Worm (Caenorhabditis elegans): ENCODE results near the gene immp-1.
A peak's percentile ranks its signal among the peaks of the same experiment; 100 is the strongest.

immp-1 gene

DNA sequence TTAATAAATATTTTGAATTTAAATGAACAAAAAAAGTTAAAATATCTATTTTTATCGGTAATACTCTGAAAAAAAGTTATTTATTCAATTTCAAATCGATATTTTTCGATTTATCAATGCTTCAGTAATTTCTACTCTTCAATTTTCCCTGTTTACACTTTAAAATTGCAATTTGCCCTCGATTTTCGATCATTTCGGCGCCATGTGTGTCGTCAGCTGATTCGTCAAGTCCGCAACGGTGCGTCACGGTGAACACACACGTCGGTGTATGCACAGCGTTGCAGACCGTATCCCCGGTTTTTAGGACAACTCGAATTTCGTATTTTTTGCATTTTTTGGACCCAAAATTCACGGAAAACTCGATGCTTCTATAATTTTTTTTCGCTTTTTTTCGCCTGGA lies 48.5 kb downstream of the immp-1 start, which contains the start of gene C18D11.3 (continued):
- TF ChIP-seq zag-1 (tag; optimal IDR thresholded peaks at IDR 0.05) (no peak), fos-1 (tag; optimal IDR thresholded peaks at IDR 0.05) (no peak), lsy-12 (tag; optimal IDR thresholded peaks at IDR 0.05) (peak; percentile 48), nhr-237 (tag; optimal IDR thresholded peaks at IDR 0.05) (no peak), R02D3.7 (tag; optimal IDR thresholded peaks at IDR 0.05) (no peak), snpc-4 (tag; optimal IDR thresholded peaks at IDR 0.05) (peak; percentile 89), nhr-11 (tag; optimal IDR thresholded peaks at IDR 0.05) (no peak), ceh-16 (tag; optimal IDR thresholded peaks at IDR 0.05) (no peak), ceh-82 (tag; optimal IDR thresholded peaks at IDR 0.05) (no peak), nfya-1 (tag; optimal IDR thresholded peaks at IDR 0.05; ENCODE audit: insufficient read depth) (peak; percentile 97), mdl-1 (tag; optimal IDR thresholded peaks at IDR 0.05) (no peak), lin-15B (tag; optimal IDR thresholded peaks at IDR 0.05) (peak; percentile 92), nhr-67 (tag; optimal IDR thresholded peaks at IDR 0.05) (no peak), ama-1 (optimal IDR thresholded peaks at IDR 0.05) (peak; percentile 1), elt-1 (tag; optimal IDR thresholded peaks at IDR 0.05) (peak; percentile 15), eor-1 (tag; optimal IDR thresholded peaks at IDR 0.05) (no peak), ztf-11 (tag; optimal IDR thresholded peaks at IDR 0.05) (no peak), lin-39 (tag; optimal IDR thresholded peaks at IDR 0.05) (peak; percentile 92), skn-1 (tag; optimal IDR thresholded peaks at IDR 0.05) (peak; percentile 66), sea-2 (GFP tag; optimal IDR thresholded peaks at IDR 0.05) (peak; percentile 49), unc-39 (tag; optimal IDR thresholded peaks at IDR 0.05) (no peak), elt-3 (tag; optimal IDR thresholded peaks at IDR 0.05) (no peak)

- TF ChIP-seq pqm-1 (tag; optimal IDR thresholded peaks at IDR 0.05) (no peak), mml-1 (tag; optimal IDR thresholded peaks at IDR 0.05) (no peak), nhr-23 (tag; optimal IDR thresholded peaks at IDR 0.05) (no peak), daf-12 (tag; optimal IDR thresholded peaks at IDR 0.05) (no peak), nhr-43 (tag; optimal IDR thresholded peaks at IDR 0.05; ENCODE audit: poor library complexity, severe bottlenecking) (no peak), lin-15B (tag; optimal IDR thresholded peaks at IDR 0.05) (no peak), nhr-77 (tag; optimal IDR thresholded peaks at IDR 0.05) (no peak), ama-1 (optimal IDR thresholded peaks at IDR 0.05) (no peak), nhr-67 (tag; optimal IDR thresholded peaks at IDR 0.05) (no peak), elt-1 (tag; optimal IDR thresholded peaks at IDR 0.05) (no peak), sea-2 (GFP tag; optimal IDR thresholded peaks at IDR 0.05) (no peak), egl-5 (tag; optimal IDR thresholded peaks at IDR 0.05) (no peak), ztf-4 (tag; optimal IDR thresholded peaks at IDR 0.05) (no peak), zag-1 (tag; optimal IDR thresholded peaks at IDR 0.05) (no peak), nfya-1 (tag; optimal IDR thresholded peaks at IDR 0.05; ENCODE audit: insufficient read depth) (no peak)
These were observed 49.3 kb downstream of the immp-1 start for ce11 chrIII:11824088-11824487.

- TF ChIP-seq elt-3 (tag; optimal IDR thresholded peaks at IDR 0.05): no peak
- TF ChIP-seq fos-1 (tag; optimal IDR thresholded peaks at IDR 0.05): no peak
- TF ChIP-seq nhr-67 (tag; optimal IDR thresholded peaks at IDR 0.05): no peak
- no peak for TF ChIP-seq pha-4 (tag; optimal IDR thresholded peaks at IDR 0.05)
These were observed 49.8 kb downstream of the immp-1 start for ce11 chrIII:11824580-11824979.

ce11 chrIII:11825654-11826053 lies 50.9 kb downstream of the immp-1 start:
- TF ChIP-seq lin-15B (tag; optimal IDR thresholded peaks at IDR 0.05) (peak; percentile 86), fkh-2 (tag; optimal IDR thresholded peaks at IDR 0.05) (no peak), ztf-11 (tag; optimal IDR thresholded peaks at IDR 0.05) (no peak), snpc-4 (tag; optimal IDR thresholded peaks at IDR 0.05) (peak; percentile 85), nfya-1 (tag; optimal IDR thresholded peaks at IDR 0.05; ENCODE audit: insufficient read depth) (peak; percentile 91), pha-4 (tag; optimal IDR thresholded peaks at IDR 0.05) (peak; percentile 78), elt-2 (tag; optimal IDR thresholded peaks at IDR 0.05) (peak; percentile 48), egl-5 (tag; optimal IDR thresholded peaks at IDR 0.05) (peak; percentile 69), skn-1 (tag; optimal IDR thresholded peaks at IDR 0.05) (peak; percentile 54), lin-39 (tag; optimal IDR thresholded peaks at IDR 0.05) (peak; percentile 94), lsy-12 (tag; optimal IDR thresholded peaks at IDR 0.05) (peak; percentile 18), ceh-9 (tag; optimal IDR thresholded peaks at IDR 0.05) (no peak), zag-1 (tag; optimal IDR thresholded peaks at IDR 0.05) (no peak), nhr-11 (tag; optimal IDR thresholded peaks at IDR 0.05) (no peak), nhr-23 (tag; optimal IDR thresholded peaks at IDR 0.05) (no peak), unc-62 (GFP tag; optimal IDR thresholded peaks at IDR 0.05) (no peak), fkh-10 (GFP tag; optimal IDR thresholded peaks at IDR 0.05) (peak; percentile 25), hmg-11 (tag; optimal IDR thresholded peaks at IDR 0.05) (peak; percentile 46), nhr-25 (tag; optimal IDR thresholded peaks at IDR 0.05) (peak; percentile 60)
